Fruit fly (Drosophila melanogaster): ENCODE measurements around the gene Ir7d.

Ir7d gene

DNA sequence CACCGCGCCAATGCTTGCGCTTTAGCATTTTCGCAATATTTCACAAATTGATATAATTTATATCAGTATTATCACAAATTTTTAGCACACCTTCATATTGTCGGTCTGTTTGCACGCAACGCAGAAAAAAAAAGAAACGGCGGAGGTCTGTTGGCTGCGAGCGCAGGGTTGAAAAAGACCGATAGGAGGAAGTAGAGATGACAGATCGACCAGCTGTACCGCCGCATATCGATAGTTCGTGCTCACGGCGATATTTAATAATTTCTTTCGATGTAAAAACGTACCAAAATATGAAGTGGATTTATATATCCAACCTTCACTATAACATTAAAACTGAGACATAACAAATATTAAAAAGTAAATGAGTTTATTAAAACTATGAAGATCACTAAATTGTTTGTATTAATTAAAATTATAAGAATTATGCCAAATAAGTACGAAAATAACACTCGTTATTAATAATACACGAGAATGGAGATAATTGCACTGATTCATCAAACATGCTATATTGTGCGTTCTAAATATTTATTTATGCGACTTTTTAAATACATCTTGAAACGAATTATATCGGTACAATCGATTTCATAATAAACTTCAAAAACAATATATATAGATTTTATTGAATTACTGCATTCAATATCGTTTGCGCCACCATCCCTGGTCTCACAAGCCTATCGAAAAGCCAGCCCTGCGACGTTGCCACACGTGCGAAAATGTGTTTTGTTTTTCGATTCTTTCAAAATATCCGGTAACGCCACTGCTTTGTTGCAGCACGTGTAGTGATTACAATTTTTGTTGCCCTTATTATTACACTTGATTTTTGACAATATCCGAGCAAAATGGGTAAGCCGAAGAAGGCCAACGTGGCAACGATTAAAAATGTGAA, 22.8 kb upstream of the Ir7d start, which contains the start of the genes RpS6 and bys (continued):
- TF ChIP-seq Pdp1 (GFP tag; optimal IDR thresholded peaks at IDR 0.05) (peak; percentile 15 to 42), Myb (GFP tag; optimal IDR thresholded peaks at IDR 0.05) (no peak), NC2β (GFP tag; optimal IDR thresholded peaks at IDR 0.05) (peak; percentile 58), CG11723 (GFP tag; optimal IDR thresholded peaks at IDR 0.05) (peak; percentile 13), nerfin-2 (GFP tag; IDR thresholded peaks at IDR 0.05; ENCODE audit: partially characterized antibody) (peak; percentile 73), lab (GFP tag; optimal IDR thresholded peaks at IDR 0.05) (peak; percentile 80), Sox100B (GFP tag; optimal IDR thresholded peaks at IDR 0.05) (peak; percentile 61), Sox102F (GFP tag; optimal IDR thresholded peaks at IDR 0.05) (no peak), Mad (GFP tag; optimal IDR thresholded peaks at IDR 0.05) (peak; percentile 10), ranshi (GFP tag; IDR thresholded peaks at IDR 0.05) (peak; percentile 39), CG4617 (GFP tag; optimal IDR thresholded peaks at IDR 0.05; ENCODE audit: borderline replicate concordance) (peak; percentile 19), Ets65A (GFP tag) (peak; percentile 37), her (GFP tag; optimal IDR thresholded peaks at IDR 0.05) (peak; percentile 32), CG2875 (GFP tag; optimal IDR thresholded peaks at IDR 0.05) (peak; percentile 55), CG6689 (GFP tag; IDR thresholded peaks at IDR 0.05) (peak; percentile 5; the same call in 1 of the 2 replicates), gfzf (GFP tag; optimal IDR thresholded peaks at IDR 0.05) (no peak), schlank (tag; optimal IDR thresholded peaks at IDR 0.05) (peak; percentile 64), tup (GFP tag; optimal IDR thresholded peaks at IDR 0.05) (peak; percentile 27), Stat92E (GFP tag; optimal IDR thresholded peaks at IDR 0.05) (peak in 1 of 3 experiments; percentile 31), Atf6 (GFP tag; IDR thresholded peaks at IDR 0.05) (no peak), h (optimal IDR thresholded peaks at IDR 0.05) (no peak), CG2120 (GFP tag; optimal IDR thresholded peaks at IDR 0.05) (peak; percentile 62), CG6272 (GFP tag; IDR thresholded peaks at IDR 0.05) (peak; percentile 62), MESR4 (GFP tag; optimal IDR thresholded peaks at IDR 0.05) (peak; percentile 93), Hey (tag; optimal IDR thresholded peaks at IDR 0.05) (no peak), H15 (GFP tag; IDR thresholded peaks at IDR 0.05) (peak; percentile 58; the same call in 1 of the 3 replicates), cad (GFP tag; optimal IDR thresholded peaks at IDR 0.05) (no peak), CG10274 (GFP tag; optimal IDR thresholded peaks at IDR 0.05) (peak; percentile 46), al (GFP tag; IDR thresholded peaks at IDR 0.05) (peak; percentile 38), otp (GFP tag; IDR thresholded peaks at IDR 0.05) (peak; percentile 72; the same call in 2 of the 3 replicates), CG6813 (GFP tag; optimal IDR thresholded peaks at IDR 0.05) (peak; percentile 51), CG11398 (GFP tag; optimal IDR thresholded peaks at IDR 0.05) (no peak), CG14441 (GFP tag; IDR thresholded peaks at IDR 0.05) (peak; percentile 58), amos (GFP tag; IDR thresholded peaks at IDR 0.05; ENCODE audit: partially characterized antibody) (peak; percentile 92), CG14710 (tag; optimal IDR thresholded peaks at IDR 0.05) (peak; percentile 65), pho (GFP tag; optimal IDR thresholded peaks at IDR 0.05) (no peak), CG15011 (GFP tag; optimal IDR thresholded peaks at IDR 0.05) (no peak), Ets97D (GFP tag; optimal IDR thresholded peaks at IDR 0.05) (peak; percentile 96), CG7372 (GFP tag; IDR thresholded peaks at IDR 0.05) (no peak), onecut (GFP tag; IDR thresholded peaks at IDR 0.05) (peak; percentile 75), vfl (GFP tag; optimal IDR thresholded peaks at IDR 0.05) (no peak), Abd-B (GFP tag; optimal IDR thresholded peaks at IDR 0.05) (peak; percentile 13), CG1602 (GFP tag; optimal IDR thresholded peaks at IDR 0.05) (no peak), D19B (GFP tag; optimal IDR thresholded peaks at IDR 0.05) (no peak), CG15269 (tag; optimal IDR thresholded peaks at IDR 0.05) (peak; percentile 24), CG2116 (GFP tag; optimal IDR thresholded peaks at IDR 0.05) (peak; percentile 91), CkIIα-i1 (GFP tag; IDR thresholded peaks at IDR 0.05) (no peak), cas (GFP tag; IDR thresholded peaks at IDR 0.05) (no peak), fd3F (GFP tag; optimal IDR thresholded peaks at IDR 0.05) (no peak)
